Worm (Caenorhabditis elegans): ENCODE results near the gene M01H9.5.

DNA sequence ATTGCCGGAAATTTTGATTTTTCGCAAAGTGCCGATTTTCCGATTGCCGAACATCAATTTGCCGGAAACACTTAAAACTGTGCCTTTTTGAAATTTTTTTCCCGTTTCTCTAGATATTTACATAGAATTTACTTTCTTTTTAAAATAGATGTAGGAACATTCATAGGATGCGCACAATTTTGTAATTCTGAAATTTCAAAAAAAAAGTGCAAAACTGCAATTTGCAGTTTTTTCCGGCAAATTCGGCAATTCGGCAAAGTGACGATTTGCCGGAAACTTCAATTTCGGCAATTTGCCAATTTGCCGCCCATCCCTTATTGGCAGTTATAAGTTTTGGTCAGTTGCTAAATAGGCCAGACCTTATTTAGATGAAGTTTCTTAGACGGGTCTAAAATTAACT lies 8.6 kb upstream of the M01H9.5 start:
- TF ChIP-seq elt-1 (tag; optimal IDR thresholded peaks at IDR 0.05; ENCODE audit: borderline replicate concordance, insufficient read depth) (no peak), drap-1 (GFP tag; optimal IDR thresholded peaks at IDR 0.05) (no peak), cnd-1 (tag; optimal IDR thresholded peaks at IDR 0.05) (no peak), mep-1 (tag; optimal IDR thresholded peaks at IDR 0.05) (no peak), blmp-1 (tag; optimal IDR thresholded peaks at IDR 0.05) (no peak), ztf-11 (tag; optimal IDR thresholded peaks at IDR 0.05) (no peak), hlh-1 (tag; optimal IDR thresholded peaks at IDR 0.05) (no peak), ceh-43 (GFP tag; optimal IDR thresholded peaks at IDR 0.05) (no peak), unc-39 (tag; optimal IDR thresholded peaks at IDR 0.05) (no peak), lin-13 (tag; optimal IDR thresholded peaks at IDR 0.05) (no peak), unc-62 (GFP tag; optimal IDR thresholded peaks at IDR 0.05) (no peak)

All from whole organism, mixed stage, embryonic.